Worm (Caenorhabditis elegans) whole organism, midembryonic: ENCODE results near the gene clec-47.

Experiments
- T22C8.4 ChIP-seq: fragments of 200-800 bp; sonication (Bioruptor generic); IDR thresholded peaks from 2 replicates; pipeline ENCODE4 v1.3.6; 2022; ENCODE audit warnings: missing genetic modification characterization, missing compliant biosample characterization
- cog-1 ChIP-seq: sonication (generic microtip); optimal IDR thresholded peaks from 2 replicates; lab custom pipeline; 2016; ENCODE audit warnings: missing genetic modification characterization, missing compliant biosample characterization
- flt-1 ChIP-seq: fragments of 200-800 bp; sonication (Bioruptor generic); IDR thresholded peaks from 2 replicates; pipeline ENCODE4 v1.3.6; 2022; ENCODE audit warnings: missing genetic modification characterization, missing compliant biosample characterization
- klf-2 ChIP-seq: fragments of 200-800 bp; sonication (Bioruptor generic); conservative IDR thresholded peaks from 2 replicates; pipeline ENCODE4 v1.3.6; 2022; ENCODE audit warnings: missing genetic modification reagents, missing genetic modification characterization, missing compliant biosample characterization
- med-1 ChIP-seq: sonication (generic microtip); optimal IDR thresholded peaks from 2 replicates; lab custom pipeline; 2017; ENCODE audit warnings: missing genetic modification characterization, mild to moderate bottlenecking, missing compliant biosample characterization, antibody characterized with exemption, missing genetic modification reagents; ENCODE audit not compliant: insufficient read depth
- ref-1 ChIP-seq: fragments of 200-800 bp; sonication (Bioruptor generic); conservative IDR thresholded peaks from 2 replicates; pipeline ENCODE4 v1.3.6; 2022; ENCODE audit warnings: missing genetic modification reagents, missing genetic modification characterization, missing compliant biosample characterization
- tab-1 ChIP-seq: fragments of 200-800 bp; sonication (Bioruptor generic); IDR thresholded peaks from 2 replicates; pipeline ENCODE4 v1.3.6; 2022; ENCODE audit warnings: missing genetic modification characterization, missing compliant biosample characterization
- ztf-23 ChIP-seq: fragments of 200-800 bp; sonication (Bioruptor generic); IDR thresholded peaks from 2 replicates; pipeline ENCODE4 v1.3.6; 2022; ENCODE audit warnings: missing genetic modification reagents, missing genetic modification characterization, missing compliant biosample characterization
- ztf-29 ChIP-seq: fragments of 200-800 bp; sonication (Bioruptor generic); IDR thresholded peaks from 2 replicates; pipeline ENCODE4 v1.3.6; 2022; ENCODE audit warnings: missing genetic modification reagents, missing genetic modification characterization, missing compliant biosample characterization

DNA sequence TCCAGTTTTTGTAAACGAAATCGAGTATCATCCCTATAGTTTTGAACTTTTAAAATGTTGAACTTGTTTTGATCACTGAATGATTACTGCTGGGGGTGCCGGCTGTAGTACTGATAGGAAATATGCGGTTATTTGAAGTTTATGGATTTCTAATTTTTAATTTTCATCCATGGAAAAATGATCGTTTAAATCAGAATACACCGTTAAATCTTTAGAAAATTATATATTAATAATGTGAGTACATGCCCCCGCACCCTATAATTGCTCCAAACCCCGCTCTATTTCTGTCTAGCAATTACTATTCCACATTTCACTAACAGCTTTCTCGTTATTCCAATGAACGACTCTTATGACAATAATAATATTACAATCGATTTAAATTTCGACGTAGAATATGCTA, 24.2 kb downstream of the clec-47 start, which contains the start of gene Y75B12B.10:
- TF ChIP-seq klf-2 (no peak), flt-1 (GFP tag; lab: Robert Waterston, UW) (no peak), ztf-23 (GFP tag; lab: Robert Waterston, UW) (no peak), cog-1 (tag; lab: Kevin White, UChicago) (no peak), T22C8.4 (GFP tag; lab: Robert Waterston, UW) (no peak), ref-1 (GFP tag; lab: Robert Waterston, UW) (no peak), ztf-29 (GFP tag; lab: Robert Waterston, UW) (no peak), med-1 (GFP tag; lab: Kevin White, UChicago) (no peak), tab-1 (GFP tag; lab: Robert Waterston, UW) (no peak)
